Worm (Caenorhabditis elegans): Measurements from ENCODE around the gene mel-32.

Gene mel-32

DNA sequence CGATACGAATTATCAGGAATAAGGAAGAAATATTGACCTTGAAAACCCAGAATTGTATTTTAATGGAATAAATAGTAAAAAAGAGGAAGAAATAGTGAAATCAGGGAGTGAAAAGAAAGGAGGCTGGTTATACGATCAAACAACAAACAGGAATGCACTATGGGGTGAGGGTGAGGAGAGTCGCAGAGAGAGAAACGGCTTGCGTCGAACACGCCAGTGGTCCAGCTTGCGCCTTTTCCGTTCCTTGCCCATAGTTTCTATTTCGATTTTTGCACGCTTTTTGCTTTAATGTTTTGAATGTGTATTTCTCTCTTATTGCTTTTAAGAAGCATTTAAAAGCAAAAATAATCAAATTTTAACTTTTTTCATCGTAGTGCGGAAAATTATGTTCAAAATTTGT lies 10.9 kb upstream of the mel-32 start (continued):
- TF ChIP-seq zip-11 (GFP tag; IDR thresholded peaks at IDR 0.05) (no peak), Y48G9A.11 (GFP tag; IDR thresholded peaks at IDR 0.05) (no peak)

DNA sequence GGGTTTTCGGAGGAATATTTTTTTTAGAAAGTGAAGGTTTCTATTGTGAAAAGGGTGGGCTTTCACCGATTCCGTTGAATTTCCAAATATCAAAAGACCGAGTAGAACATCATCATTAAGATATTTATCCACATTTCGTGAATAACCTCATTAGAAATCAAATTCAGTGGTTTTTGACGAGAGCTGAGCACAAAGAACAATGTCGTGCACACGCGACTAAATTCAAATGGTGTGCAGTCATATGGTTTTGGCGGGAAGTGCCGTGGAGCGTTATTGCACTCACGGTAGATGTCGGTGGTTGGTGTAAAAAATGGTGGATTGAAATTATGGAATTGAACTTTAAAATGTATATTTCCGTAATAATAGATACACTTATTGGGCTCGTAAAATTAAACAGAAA lies 9.9 kb upstream of the mel-32 start:
- peak; percentile 76 for TF ChIP-seq hlh-30 (tag; optimal IDR thresholded peaks at IDR 0.05; ENCODE audit: insufficient read depth)
- peak in 1 of 2 experiments; percentile 28 for TF ChIP-seq lsy-2 (tag; optimal IDR thresholded peaks at IDR 0.05)
- peak; percentile 5 for TF ChIP-seq mes-2 (tag; optimal IDR thresholded peaks at IDR 0.05; ENCODE audit: poor library complexity, severe bottlenecking)
- peak in 1 of 2 experiments; percentile 96 for TF ChIP-seq unc-62 (GFP tag; optimal IDR thresholded peaks at IDR 0.05 in 1 of 2)
- TF ChIP-seq unc-62 (tag; optimal IDR thresholded peaks at IDR 0.05) = no peak
- TF ChIP-seq saeg-2 (GFP tag; IDR thresholded peaks at IDR 0.05) = no peak
- TF ChIP-seq hmg-1.1 (GFP tag; IDR thresholded peaks at IDR 0.05) = 0 out of 2 replicates have a peak, but pooled peaks have one; percentile 11
- no peak for TF ChIP-seq zfp-3 (GFP tag; conservative IDR thresholded peaks at IDR 0.05)
- TF ChIP-seq daf-16 (GFP tag; optimal IDR thresholded peaks at IDR 0.05) = no peak
- TF ChIP-seq daf-16 (tag; optimal IDR thresholded peaks at IDR 0.05) = no peak
- TF ChIP-seq lin-38 (GFP tag; IDR thresholded peaks at IDR 0.05) = peak; percentile 39; the same call in 1 of the 2 replicates
- peak; percentile 5 for TF ChIP-seq dve-1 (tag; optimal IDR thresholded peaks at IDR 0.05; ENCODE audit: insufficient read depth)
- TF ChIP-seq dpl-1 (GFP tag; optimal IDR thresholded peaks at IDR 0.05) = peak; percentile 58
- no peak for TF ChIP-seq sdz-12 (GFP tag; optimal IDR thresholded peaks at IDR 0.05)
- peak; percentile 10 for TF ChIP-seq hlh-11 (tag; optimal IDR thresholded peaks at IDR 0.05)
- TF ChIP-seq mep-1 (tag; optimal IDR thresholded peaks at IDR 0.05) = peak; percentile 40
- TF ChIP-seq lir-3 (tag; optimal IDR thresholded peaks at IDR 0.05) = no peak
- no peak for TF ChIP-seq nhr-11 (tag; optimal IDR thresholded peaks at IDR 0.05)
- TF ChIP-seq T20F7.1 (GFP tag; optimal IDR thresholded peaks at IDR 0.05) = no peak
- no peak for TF ChIP-seq madf-5 (GFP tag; IDR thresholded peaks at IDR 0.05)

DNA sequence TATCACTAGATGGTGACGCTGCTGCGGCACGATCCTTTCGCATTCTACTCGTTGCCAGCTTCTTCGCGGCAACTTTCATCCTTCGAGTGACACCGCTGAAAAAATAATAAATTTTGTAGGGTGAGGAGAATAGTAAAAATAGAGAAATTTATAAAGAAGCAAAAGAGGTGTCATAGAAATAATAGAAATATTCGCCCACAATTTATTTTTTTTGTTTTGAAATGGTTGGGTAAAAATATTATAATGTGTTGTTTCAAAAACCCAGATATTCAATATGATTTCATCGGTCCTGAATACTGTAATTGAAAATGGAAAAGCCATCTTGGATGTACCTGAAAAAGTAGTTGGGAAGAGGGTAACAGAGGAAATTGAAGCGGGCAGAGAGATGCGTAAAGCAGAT lies 9.5 kb upstream of the mel-32 start, which contains the start of gene set-1:
TSS of gene set-1 (minus strand) at position 101 of the 400 bp plus-strand sequence.
- TF ChIP-seq lin-15B (tag; optimal IDR thresholded peaks at IDR 0.05) (no peak), mdt-29 (GFP tag; IDR thresholded peaks at IDR 0.05) (no peak), lin-1 (GFP tag; IDR thresholded peaks at IDR 0.05) (no peak)

DNA sequence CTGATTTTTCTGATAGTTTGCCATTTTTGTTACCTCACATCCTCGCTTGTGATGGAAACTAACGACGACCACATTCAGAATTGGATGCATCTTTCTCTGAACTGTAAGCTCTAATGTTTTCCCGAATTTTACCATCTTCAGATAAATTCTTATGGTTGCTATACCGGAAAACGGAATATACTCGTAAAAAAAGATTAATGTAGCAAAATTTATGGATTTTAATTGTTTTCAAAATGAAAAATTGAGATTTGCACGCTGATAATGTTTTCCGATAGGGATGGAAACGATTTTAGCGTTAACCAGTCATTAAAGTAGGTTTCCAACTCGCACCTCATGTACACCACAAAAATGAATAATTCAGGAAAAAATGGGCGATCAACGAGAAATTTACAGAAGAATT lies 7.8 kb upstream of the mel-32 start, which contains the start of gene T26A5.6:
TSS of gene T26A5.6 (minus strand) at position 101 of the 400 bp plus-strand sequence.
- TF ChIP-seq dpl-1 (GFP tag; optimal IDR thresholded peaks at IDR 0.05) (no peak), zfp-3 (GFP tag; conservative IDR thresholded peaks at IDR 0.05) (no peak), nhr-11 (tag; optimal IDR thresholded peaks at IDR 0.05) (no peak)

DNA sequence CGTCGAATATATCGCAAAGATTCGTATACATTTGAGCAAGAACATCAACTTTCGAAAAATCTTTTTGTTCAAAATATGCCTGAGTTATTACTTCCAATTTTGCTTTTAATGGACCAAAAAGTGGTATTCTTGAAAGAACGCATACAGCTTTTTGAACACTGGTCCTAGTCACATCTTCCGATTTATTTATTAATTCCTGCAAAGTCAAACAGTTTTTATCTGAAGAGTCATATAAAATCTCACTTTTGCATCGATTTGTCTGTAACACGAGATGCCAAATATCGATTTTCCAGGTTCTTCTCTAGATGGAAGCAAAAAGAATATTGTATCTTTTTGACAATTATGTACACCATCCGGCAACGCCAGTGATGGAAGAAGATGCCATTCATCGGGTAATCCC lies 7.1 kb upstream of the mel-32 start:
- TF ChIP-seq T26A8.4 (GFP tag; IDR thresholded peaks at IDR 0.05) = no peak
- no peak for TF ChIP-seq dmd-9 (GFP tag; IDR thresholded peaks at IDR 0.05)
- TF ChIP-seq aha-1 (tag) = peak; percentile 96
- peak; percentile 4 for TF ChIP-seq nhr-102 (tag; optimal IDR thresholded peaks at IDR 0.05)

DNA sequence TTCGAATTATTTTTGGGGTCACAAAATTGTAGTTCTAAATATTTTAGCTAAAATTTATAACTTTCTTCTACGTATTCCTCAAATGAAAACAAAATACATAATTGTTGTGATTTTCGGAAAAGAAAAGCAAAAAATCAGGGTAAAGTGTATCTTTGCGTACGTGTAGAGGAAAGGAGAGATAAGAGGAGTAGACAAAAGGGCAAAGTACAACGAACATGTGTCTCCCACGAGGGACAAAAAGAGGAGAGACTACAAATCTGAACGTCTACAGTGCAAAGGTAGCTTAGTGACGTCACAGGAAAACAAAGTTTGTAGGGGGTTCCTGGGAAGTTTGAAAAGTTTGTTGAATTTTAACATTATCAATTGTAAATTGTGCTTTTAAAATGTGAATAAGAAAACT lies 4.7 kb upstream of the mel-32 start:
- TF ChIP-seq hmg-1.1 (GFP tag; IDR thresholded peaks at IDR 0.05) = peak; percentile 54
- TF ChIP-seq gei-8 (GFP tag; optimal IDR thresholded peaks at IDR 0.05) = no peak
- TF ChIP-seq aha-1 (tag) = peak; percentile 98
- peak; percentile 82 for TF ChIP-seq tra-1 (GFP tag; IDR thresholded peaks at IDR 0.05)
- 0 out of 2 replicates have a peak, but pooled peaks have one; percentile 22 for TF ChIP-seq nhr-42 (GFP tag; IDR thresholded peaks at IDR 0.05)
- no peak for TF ChIP-seq D1046.2 (GFP tag; IDR thresholded peaks at IDR 0.05)
- TF ChIP-seq nhr-10 (tag; optimal IDR thresholded peaks at IDR 0.05) = peak; percentile 22
- no peak for TF ChIP-seq zfp-2 (tag; optimal IDR thresholded peaks at IDR 0.05)
- peak; percentile 61 for TF ChIP-seq mep-1 (tag; optimal IDR thresholded peaks at IDR 0.05)
- peak; percentile 93 for TF ChIP-seq nhr-28 (tag; optimal IDR thresholded peaks at IDR 0.05)
- peak in 1 of 2 experiments; percentile 73 for TF ChIP-seq lsy-2 (tag; optimal IDR thresholded peaks at IDR 0.05)
- TF ChIP-seq ztf-11 (tag; optimal IDR thresholded peaks at IDR 0.05) = no peak
- peak; percentile 51 to 55 for TF ChIP-seq daf-16 (GFP tag; optimal IDR thresholded peaks at IDR 0.05)
- TF ChIP-seq daf-16 (tag; optimal IDR thresholded peaks at IDR 0.05) = peak; percentile 57
- no peak for TF ChIP-seq unc-39 (tag; optimal IDR thresholded peaks at IDR 0.05)
- TF ChIP-seq nhr-11 (tag; optimal IDR thresholded peaks at IDR 0.05) = peak; percentile 78
- TF ChIP-seq dve-1 (tag; optimal IDR thresholded peaks at IDR 0.05; ENCODE audit: insufficient read depth) = peak; percentile 79
- no peak for TF ChIP-seq ZK337.2 (GFP tag; IDR thresholded peaks at IDR 0.05)
- TF ChIP-seq dpl-1 (GFP tag; optimal IDR thresholded peaks at IDR 0.05) = peak; percentile 33
- TF ChIP-seq ZK546.5 (tag; optimal IDR thresholded peaks at IDR 0.05) = no peak
- no peak for TF ChIP-seq dmd-9 (GFP tag; IDR thresholded peaks at IDR 0.05)
- peak; percentile 26 for TF ChIP-seq nhr-102 (tag; optimal IDR thresholded peaks at IDR 0.05)
- TF ChIP-seq lim-7 (GFP tag; IDR thresholded peaks at IDR 0.05) = no peak
